Fruit fly (Drosophila melanogaster) whole organism, embryonic: ENCODE results near the gene CG14646.

Experiments used
- ATbp ChIP-seq: fragments of 200-800 bp; sonication (Bioruptor generic); optimal IDR thresholded peaks from 2 replicates; lab custom pipeline; 2017; ENCODE audit warnings: missing biosample characterization, mild to moderate bottlenecking, missing genetic modification characterization, missing genetic modification reagents
- Ada2b ChIP-seq: fragments of 200-800 bp; sonication (Bioruptor generic); IDR thresholded peaks from 2 replicates; pipeline ENCODE4 v1.3.6; 2022; ENCODE audit warnings: missing biosample characterization, missing genetic modification characterization
- Atf3 ChIP-seq: fragments of 200-800 bp; sonication (Bioruptor generic); optimal IDR thresholded peaks from 3 replicates; lab custom pipeline; 2016; ENCODE audit warnings: missing biosample characterization, missing genetic modification characterization
- B-H2 ChIP-seq: fragments of 200-800 bp; sonication (Bioruptor generic); optimal IDR thresholded peaks from 2 replicates; lab custom pipeline; 2018; ENCODE audit warnings: missing biosample characterization, mild to moderate bottlenecking, missing genetic modification characterization
- Blimp-1 ChIP-seq: fragments of 200-800 bp; sonication (Bioruptor generic); optimal IDR thresholded peaks from 3 replicates; lab custom pipeline; 2018; ENCODE audit warnings: missing biosample characterization, missing genetic modification characterization, mild to moderate bottlenecking, moderate library complexity, missing genetic modification reagents
- Bteb2 ChIP-seq: fragments of 200-800 bp; sonication (Bioruptor generic); optimal IDR thresholded peaks from 2 replicates; lab custom pipeline; 2016; ENCODE audit warnings: missing biosample characterization, missing genetic modification characterization
- CG12942 ChIP-seq: fragments of 200-800 bp; sonication (Bioruptor generic); optimal IDR thresholded peaks from 3 replicates; lab custom pipeline; 2016; ENCODE audit warnings: missing biosample characterization, missing genetic modification characterization
- CG13287 ChIP-seq: fragments of 200-800 bp; sonication (Bioruptor generic); IDR thresholded peaks from 2 replicates; pipeline ENCODE4 v1.3.6; 2022; ENCODE audit warnings: missing biosample characterization, missing genetic modification characterization; ENCODE audit not compliant: partially characterized antibody
- CG14710 ChIP-seq: fragments of 200-800 bp; sonication (Bioruptor generic); optimal IDR thresholded peaks from 3 replicates; lab custom pipeline; 2019; ENCODE audit warnings: missing biosample characterization, mild to moderate bottlenecking, missing genetic modification characterization, moderate library complexity
- CG1529 ChIP-seq: fragments of 200-800 bp; sonication (Bioruptor generic); optimal IDR thresholded peaks from 3 replicates; lab custom pipeline; 2018; ENCODE audit warnings: missing biosample characterization, missing genetic modification characterization
- CG17186 ChIP-seq: fragments of 200-800 bp; sonication (Bioruptor generic); optimal IDR thresholded peaks from 3 replicates; lab custom pipeline; 2017; ENCODE audit warnings: missing biosample characterization, missing genetic modification reagents, missing genetic modification characterization
- CG18619 ChIP-seq: fragments of 200-800 bp; sonication (Bioruptor generic); optimal IDR thresholded peaks from 3 replicates; lab custom pipeline; 2017; ENCODE audit warnings: missing biosample characterization, mild to moderate bottlenecking, missing genetic modification characterization
- CG2889 ChIP-seq: fragments of 200-800 bp; sonication (Bioruptor generic); IDR thresholded peaks from 3 replicates; pipeline ENCODE4 v1.3.6; 2022; ENCODE audit warnings: missing biosample characterization, missing genetic modification characterization
- CG32532 ChIP-seq: fragments of 200-800 bp; sonication (Bioruptor generic); IDR thresholded peaks from 2 replicates; pipeline ENCODE4 v1.3.6; 2022; ENCODE audit warnings: missing biosample characterization, missing genetic modification characterization
- CG32767 ChIP-seq: fragments of 200-800 bp; sonication (Bioruptor generic); IDR thresholded peaks from 2 replicates; pipeline ENCODE4 v1.3.6; 2022; ENCODE audit warnings: missing biosample characterization, missing genetic modification characterization
- CG32772 ChIP-seq: fragments of 200-800 bp; sonication (Bioruptor generic); IDR thresholded peaks from 2 replicates; pipeline ENCODE4 v1.3.6; 2022; ENCODE audit warnings: missing biosample characterization, missing genetic modification characterization
- CG3407 ChIP-seq: fragments of 200-800 bp; sonication (Bioruptor generic); optimal IDR thresholded peaks from 2 replicates; lab custom pipeline; 2018; ENCODE audit warnings: missing biosample characterization, mild to moderate bottlenecking, missing genetic modification characterization
- CG3838 ChIP-seq: fragments of 200-800 bp; sonication (Bioruptor generic); optimal IDR thresholded peaks from 3 replicates; lab custom pipeline; 2016; ENCODE audit warnings: missing biosample characterization, missing genetic modification characterization
- CG4360 ChIP-seq: fragments of 200-800 bp; sonication (Bioruptor generic); IDR thresholded peaks from 2 replicates; pipeline ENCODE4 v1.3.6; 2022; ENCODE audit warnings: missing biosample characterization, missing genetic modification characterization
- CG5245 ChIP-seq: fragments of 200-800 bp; sonication (Bioruptor generic); optimal IDR thresholded peaks from 3 replicates; lab custom pipeline; 2016; ENCODE audit warnings: missing biosample characterization, missing genetic modification characterization
- CG7839 ChIP-seq: fragments of 200-800 bp; sonication (Bioruptor generic); optimal IDR thresholded peaks from 3 replicates; lab custom pipeline; 2018; ENCODE audit warnings: missing biosample characterization, mild to moderate bottlenecking, missing genetic modification characterization, moderate library complexity
- CG8359 ChIP-seq: fragments of 200-800 bp; sonication (Bioruptor generic); optimal IDR thresholded peaks from 2 replicates; lab custom pipeline; 2017; ENCODE audit warnings: missing biosample characterization, mild to moderate bottlenecking, missing genetic modification characterization, borderline replicate concordance
- CG8388 ChIP-seq: fragments of 200-800 bp; sonication (Bioruptor generic); optimal IDR thresholded peaks from 2 replicates; lab custom pipeline; 2019; ENCODE audit warnings: missing biosample characterization, mild to moderate bottlenecking, missing genetic modification characterization, moderate library complexity
- CG9215 ChIP-seq: fragments of 200-800 bp; sonication (Bioruptor generic); IDR thresholded peaks from 2 replicates; pipeline ENCODE4 v1.3.6; 2022; ENCODE audit warnings: missing biosample characterization, missing genetic modification characterization
- CG9437 ChIP-seq: fragments of 200-800 bp; sonication (Bioruptor generic); optimal IDR thresholded peaks from 2 replicates; lab custom pipeline; 2018; ENCODE audit warnings: missing biosample characterization, mild to moderate bottlenecking, missing genetic modification characterization
- CG9876 ChIP-seq: fragments of 200-800 bp; sonication (Bioruptor generic); optimal IDR thresholded peaks from 2 replicates; lab custom pipeline; 2016; ENCODE audit warnings: missing biosample characterization, missing genetic modification characterization
- CG9932 ChIP-seq: fragments of 200-800 bp; sonication (Bioruptor generic); IDR thresholded peaks from 2 replicates; pipeline ENCODE4 v1.3.6; 2022; ENCODE audit warnings: missing biosample characterization, missing genetic modification characterization
- CoRest ChIP-seq: fragments of 200-800 bp; sonication (Bioruptor generic); optimal IDR thresholded peaks from 3 replicates; lab custom pipeline; 2018; ENCODE audit warnings: missing biosample characterization, mild to moderate bottlenecking, missing genetic modification characterization, moderate library complexity
- Doc2 ChIP-seq: fragments of 200-800 bp; sonication (Bioruptor generic); IDR thresholded peaks from 2 replicates; pipeline ENCODE4 v1.3.6; 2022; ENCODE audit warnings: missing biosample characterization, missing genetic modification characterization
- Elba2 ChIP-seq: fragments of 200-800 bp; sonication (Bioruptor generic); optimal IDR thresholded peaks from 3 replicates; lab custom pipeline; 2016; ENCODE audit warnings: missing biosample characterization, missing genetic modification characterization
- Fer3 ChIP-seq: fragments of 200-800 bp; sonication (Bioruptor generic); optimal IDR thresholded peaks from 2 replicates; lab custom pipeline; 2018; ENCODE audit warnings: missing biosample characterization, mild to moderate bottlenecking, missing genetic modification characterization, moderate library complexity
- Hmr ChIP-seq: fragments of 200-800 bp; sonication (Bioruptor generic); optimal IDR thresholded peaks from 3 replicates; lab custom pipeline; 2017; ENCODE audit warnings: mild to moderate bottlenecking, missing biosample characterization, missing genetic modification reagents, missing genetic modification characterization
- Stat92E ChIP-seq, 3 experiments: fragments of >200 bp in 2 of 3; fragments of 200-800 bp in 1 of 3; sonication (Bioruptor generic) in 1 of 3; optimal IDR thresholded peaks; 2 replicates each; lab custom pipeline; 2017 to 2019; ENCODE audit warnings: missing biosample characterization in 3 of 3, missing genetic modification characterization in 3 of 3, mild to moderate bottlenecking in 1 of 3, moderate library complexity in 1 of 3
- amos ChIP-seq: fragments of 200-800 bp; sonication (Bioruptor generic); IDR thresholded peaks from 2 replicates; pipeline ENCODE4 v1.3.6; 2022; ENCODE audit warnings: missing biosample characterization, missing genetic modification characterization; ENCODE audit not compliant: partially characterized antibody
- bab2 ChIP-seq: fragments of 200-800 bp; sonication (Bioruptor generic); optimal IDR thresholded peaks from 2 replicates; lab custom pipeline; 2016; ENCODE audit warnings: missing biosample characterization, missing genetic modification characterization
- cato ChIP-seq: fragments of 200-800 bp; sonication (Bioruptor generic); optimal IDR thresholded peaks from 2 replicates; lab custom pipeline; 2016; ENCODE audit warnings: missing biosample characterization, missing genetic modification characterization, borderline replicate concordance
- dimm ChIP-seq: fragments of 200-800 bp; sonication (Bioruptor generic); IDR thresholded peaks from 2 replicates; pipeline ENCODE4 v1.3.6; 2022; ENCODE audit warnings: missing biosample characterization, missing genetic modification characterization
- en ChIP-seq: fragments of 200-800 bp; sonication (Bioruptor generic); optimal IDR thresholded peaks from 2 replicates; lab custom pipeline; 2016; ENCODE audit warnings: missing biosample characterization, missing genetic modification characterization
- jigr1 ChIP-seq: fragments of 200-800 bp; sonication (Bioruptor generic); IDR thresholded peaks from 3 replicates; pipeline ENCODE4 v1.3.6; 2022; ENCODE audit warnings: missing biosample characterization, missing genetic modification characterization
- kah ChIP-seq: fragments of 200-800 bp; sonication (Bioruptor generic); optimal IDR thresholded peaks from 2 replicates; lab custom pipeline; 2018; ENCODE audit warnings: missing biosample characterization, mild to moderate bottlenecking, missing genetic modification characterization
- kay ChIP-seq: fragments of 200-800 bp; sonication (Bioruptor generic); optimal IDR thresholded peaks from 2 replicates; lab custom pipeline; 2016; ENCODE audit warnings: missing biosample characterization, missing genetic modification characterization
- lab ChIP-seq: fragments of 200-800 bp; sonication (Bioruptor generic); optimal IDR thresholded peaks from 3 replicates; lab custom pipeline; 2017; ENCODE audit warnings: missing biosample characterization, missing genetic modification characterization, mild to moderate bottlenecking, moderate library complexity, missing genetic modification reagents
- otp ChIP-seq: fragments of 200-800 bp; sonication (Bioruptor generic); IDR thresholded peaks from 3 replicates; pipeline ENCODE4, ENCODE4 v1.3.6; 2022; ENCODE audit warnings: missing biosample characterization, missing genetic modification characterization
- phol ChIP-seq: fragments of 200-800 bp; sonication (Bioruptor generic); optimal IDR thresholded peaks from 3 replicates; lab custom pipeline; 2018; ENCODE audit warnings: missing biosample characterization, mild to moderate bottlenecking, missing genetic modification characterization, moderate library complexity
- repo ChIP-seq: fragments of 200-800 bp; sonication (Bioruptor generic); optimal IDR thresholded peaks from 2 replicates; lab custom pipeline; 2016; ENCODE audit warnings: missing biosample characterization, missing genetic modification characterization
- slou ChIP-seq: fragments of 200-800 bp; sonication (Bioruptor generic); optimal IDR thresholded peaks from 3 replicates; lab custom pipeline; 2016; ENCODE audit warnings: missing biosample characterization, missing genetic modification characterization
- slp2 ChIP-seq: fragments of 200-800 bp; sonication (Bioruptor generic); optimal IDR thresholded peaks from 2 replicates; lab custom pipeline; 2016; ENCODE audit warnings: missing biosample characterization, missing genetic modification characterization
- sna ChIP-seq: fragments of 200-800 bp; sonication (Bioruptor generic); IDR thresholded peaks from 2 replicates; pipeline ENCODE4 v1.3.6; 2022; ENCODE audit warnings: missing biosample characterization, missing genetic modification characterization; ENCODE audit not compliant: partially characterized antibody
- stc ChIP-seq: fragments of 200-800 bp; sonication (Bioruptor generic); IDR thresholded peaks from 2 replicates; pipeline ENCODE4 v1.3.6; 2022; ENCODE audit warnings: missing biosample characterization, missing genetic modification characterization
- ttk ChIP-seq: fragments of 200-800 bp; sonication (Bioruptor generic); IDR thresholded peaks from 2 replicates; pipeline ENCODE4 v2.1.2; 2022; ENCODE audit warnings: missing biosample characterization, missing genetic modification characterization
- vfl ChIP-seq: fragments of 200-800 bp; sonication (Bioruptor generic); optimal IDR thresholded peaks from 2 replicates; lab custom pipeline; 2016; ENCODE audit warnings: missing biosample characterization, missing genetic modification characterization

Gene CG14646

dm6 chr3R:4387490-4387889 lies 2.7 kb upstream of the CG14646 start, which contains the start of gene tub (continued):
- TF ChIP-seq CG13287 (GFP tag; lab: Robert Waterston, UW): peak; percentile 52; the same call in 1 of the 2 replicates
- no peak for TF ChIP-seq CG3838 (GFP tag; lab: Kevin White, UChicago)
- TF ChIP-seq Stat92E (GFP tag; optimal IDR thresholded peaks at IDR 0.05; lab: Kevin White, UChicago): peak in 1 of 3 experiments; percentile 13
- TF ChIP-seq dimm (GFP tag; lab: Robert Waterston, UW): no peak
- TF ChIP-seq CoRest (tag; lab: Kevin White, UChicago): peak; percentile 49
- TF ChIP-seq sna (GFP tag; lab: Robert Waterston, UW): no peak
- no peak for TF ChIP-seq kah (GFP tag; lab: Kevin White, UChicago)
- TF ChIP-seq CG5245: peak; percentile 30
- no peak for TF ChIP-seq CG2889 (GFP tag; lab: Robert Waterston, UW)
- no peak for TF ChIP-seq Doc2
- TF ChIP-seq CG7839: no peak
- no peak for TF ChIP-seq CG18619 (GFP tag; lab: Kevin White, UChicago)
- TF ChIP-seq vfl (GFP tag; lab: Kevin White, UChicago): no peak
- TF ChIP-seq CG1529: no peak
- TF ChIP-seq Fer3: no peak
- TF ChIP-seq CG14710 (tag; lab: Kevin White, UChicago): peak; percentile 57
- peak; percentile 36 for TF ChIP-seq repo (GFP tag; lab: Kevin White, UChicago)
- TF ChIP-seq slou: no peak
- TF ChIP-seq Bteb2 (GFP tag; lab: Kevin White, UChicago): no peak
- TF ChIP-seq kay (GFP tag; lab: Kevin White, UChicago): peak; percentile 36
- peak; percentile 91 for TF ChIP-seq phol (tag; lab: Kevin White, UChicago)
- no peak for TF ChIP-seq CG32772 (GFP tag; lab: Robert Waterston, UW)
- TF ChIP-seq CG12942 (GFP tag; lab: Kevin White, UChicago): no peak
- TF ChIP-seq CG9215 (GFP tag; lab: Robert Waterston, UW): no peak
- no peak for TF ChIP-seq stc (GFP tag; lab: Robert Waterston, UW)
- no peak for TF ChIP-seq CG8388
- peak; percentile 36; the same call in 1 of the 2 replicates for TF ChIP-seq amos (GFP tag; lab: Robert Waterston, UW)
- no peak for TF ChIP-seq CG3407
- peak; percentile 62 for TF ChIP-seq CG32532 (GFP tag; lab: Robert Waterston, UW)
- 0 out of 2 replicates have a peak, but pooled peaks have one; percentile 39 for TF ChIP-seq CG32767 (GFP tag; lab: Robert Waterston, UW)
- TF ChIP-seq jigr1: no peak; the same call in 2 of the 3 replicates
- no peak for TF ChIP-seq ATbp (GFP tag; lab: Kevin White, UChicago)
- TF ChIP-seq slp2 (GFP tag; lab: Kevin White, UChicago): no peak
- TF ChIP-seq CG9932: no peak
- TF ChIP-seq Atf3 (GFP tag; lab: Kevin White, UChicago): no peak
- no peak for TF ChIP-seq cato (GFP tag; lab: Kevin White, UChicago)
- TF ChIP-seq lab (GFP tag; lab: Kevin White, UChicago): no peak
- no peak for TF ChIP-seq CG4360 (GFP tag; lab: Robert Waterston, UW)
- TF ChIP-seq otp (GFP tag; lab: Robert Waterston, UW): no peak
- TF ChIP-seq en (GFP tag; lab: Kevin White, UChicago): no peak
- TF ChIP-seq B-H2 (GFP tag; lab: Kevin White, UChicago): peak; percentile 60
- TF ChIP-seq Blimp-1 (GFP tag; lab: Kevin White, UChicago): no peak
- TF ChIP-seq ttk (GFP tag; lab: Robert Waterston, UW): no peak
- no peak for TF ChIP-seq Ada2b (GFP tag; lab: Robert Waterston, UW)
- TF ChIP-seq CG8359 (GFP tag; lab: Kevin White, UChicago): no peak
- TF ChIP-seq CG9876 (GFP tag; lab: Kevin White, UChicago): no peak
- TF ChIP-seq CG17186 (GFP tag; lab: Kevin White, UChicago): peak; percentile 38
- TF ChIP-seq Elba2 (GFP tag; lab: Kevin White, UChicago): no peak
- TF ChIP-seq CG9437 (GFP tag; lab: Kevin White, UChicago): peak; percentile 8
- peak; percentile 50 for TF ChIP-seq bab2 (GFP tag; lab: Kevin White, UChicago)
- TF ChIP-seq Hmr: no peak
